Fruit fly (Drosophila melanogaster): Measurements from ENCODE around the gene Flacc.

Gene Flacc

dm6 chrX:18938127-18938939, 44.9 kb upstream of the Flacc start (continued):
- TF ChIP-seq CG7987 (GFP tag; optimal IDR thresholded peaks at IDR 0.05) (no peak), corto (GFP tag; optimal IDR thresholded peaks at IDR 0.05) (peak; percentile 53), chinmo (GFP tag; IDR thresholded peaks at IDR 0.05; ENCODE audit: partially characterized antibody) (peak; percentile 63; the same call in 1 of the 4 replicates), CG32532 (GFP tag; IDR thresholded peaks at IDR 0.05) (peak; percentile 41; the same call in 1 of the 2 replicates), CG12071 (GFP tag; optimal IDR thresholded peaks at IDR 0.05) (no peak), NFAT (GFP tag; IDR thresholded peaks at IDR 0.05) (no peak), Mad (GFP tag; optimal IDR thresholded peaks at IDR 0.05) (no peak), Awh (GFP tag; IDR thresholded peaks at IDR 0.05) (peak; percentile 4; the same call in 1 of the 2 replicates), dati (GFP tag; IDR thresholded peaks at IDR 0.05) (no peak), cad (GFP tag; optimal IDR thresholded peaks at IDR 0.05) (no peak), CG1832 (GFP tag; optimal IDR thresholded peaks at IDR 0.05) (peak; percentile 54), sd (tag; optimal IDR thresholded peaks at IDR 0.05) (peak; percentile 89), Opbp (GFP tag; IDR thresholded peaks at IDR 0.05; ENCODE audit: partially characterized antibody) (no peak), HLHmδ (GFP tag; optimal IDR thresholded peaks at IDR 0.05) (no peak), CG30403 (GFP tag; optimal IDR thresholded peaks at IDR 0.05) (peak; percentile 66), CG14441 (GFP tag; IDR thresholded peaks at IDR 0.05) (no peak), CG3407 (GFP tag; optimal IDR thresholded peaks at IDR 0.05) (peak; percentile 53), Trl (optimal IDR thresholded peaks at IDR 0.05) (no peak), Trl (GFP tag; optimal IDR thresholded peaks at IDR 0.05) (no peak), Mrtf (GFP tag; IDR thresholded peaks at IDR 0.05) (0 out of 3 replicates have a peak, but pooled peaks have one; percentile 22), CTCF (GFP tag; optimal IDR thresholded peaks at IDR 0.05) (no peak), CG14710 (tag; optimal IDR thresholded peaks at IDR 0.05) (peak; percentile 53), CG2129 (GFP tag; IDR thresholded peaks at IDR 0.05; ENCODE audit: partially characterized antibody) (no peak), Antp (GFP tag; optimal IDR thresholded peaks at IDR 0.05) (no peak), disco-r (GFP tag; optimal IDR thresholded peaks at IDR 0.05) (no peak), ftz-f1 (GFP tag; optimal IDR thresholded peaks at IDR 0.05) (no peak), CG34224 (GFP tag; IDR thresholded peaks at IDR 0.05; ENCODE audit: partially characterized antibody) (no peak), Gsc (GFP tag; IDR thresholded peaks at IDR 0.05) (no peak), caup (GFP tag; optimal IDR thresholded peaks at IDR 0.05; ENCODE audit: severe bottlenecking) (peak; percentile 17), sens (GFP tag) (peak; percentile 86), eve (GFP tag; optimal IDR thresholded peaks at IDR 0.05) (no peak), Atf3 (GFP tag; optimal IDR thresholded peaks at IDR 0.05) (no peak), CG11560 (tag; IDR thresholded peaks at IDR 0.05) (no peak), ems (GFP tag; optimal IDR thresholded peaks at IDR 0.05) (no peak), salm (tag; optimal IDR thresholded peaks at IDR 0.05) (peak; percentile 24), CG3281 (GFP tag; optimal IDR thresholded peaks at IDR 0.05) (peak; percentile 51), CG16863 (GFP tag; optimal IDR thresholded peaks at IDR 0.05) (no peak), jigr1 (GFP tag; IDR thresholded peaks at IDR 0.05) (no peak), Chrac-16 (GFP tag; optimal IDR thresholded peaks at IDR 0.05) (peak; percentile 68), CG7928 (GFP tag; optimal IDR thresholded peaks at IDR 0.05) (no peak), CG12391 (tag; optimal IDR thresholded peaks at IDR 0.05) (peak; percentile 84), CG15601 (tag; optimal IDR thresholded peaks at IDR 0.05) (peak; percentile 47), mld (GFP tag; IDR thresholded peaks at IDR 0.05; ENCODE audit: partially characterized antibody) (no peak), fd96Cb (tag; optimal IDR thresholded peaks at IDR 0.05) (peak; percentile 19), TFAM (GFP tag; optimal IDR thresholded peaks at IDR 0.05) (no peak), NC2α (GFP tag; optimal IDR thresholded peaks at IDR 0.05) (no peak), ab (GFP tag; optimal IDR thresholded peaks at IDR 0.05) (no peak), CG13123 (GFP tag; optimal IDR thresholded peaks at IDR 0.05) (peak; percentile 39), trh (GFP tag; optimal IDR thresholded peaks at IDR 0.05) (no peak), ken (GFP tag; IDR thresholded peaks at IDR 0.05) (peak; percentile 24; the same call in 1 of the 3 replicates)
